4 worm cellular contexts compared by ENCODE assay signal in the genomic region with DNA sequence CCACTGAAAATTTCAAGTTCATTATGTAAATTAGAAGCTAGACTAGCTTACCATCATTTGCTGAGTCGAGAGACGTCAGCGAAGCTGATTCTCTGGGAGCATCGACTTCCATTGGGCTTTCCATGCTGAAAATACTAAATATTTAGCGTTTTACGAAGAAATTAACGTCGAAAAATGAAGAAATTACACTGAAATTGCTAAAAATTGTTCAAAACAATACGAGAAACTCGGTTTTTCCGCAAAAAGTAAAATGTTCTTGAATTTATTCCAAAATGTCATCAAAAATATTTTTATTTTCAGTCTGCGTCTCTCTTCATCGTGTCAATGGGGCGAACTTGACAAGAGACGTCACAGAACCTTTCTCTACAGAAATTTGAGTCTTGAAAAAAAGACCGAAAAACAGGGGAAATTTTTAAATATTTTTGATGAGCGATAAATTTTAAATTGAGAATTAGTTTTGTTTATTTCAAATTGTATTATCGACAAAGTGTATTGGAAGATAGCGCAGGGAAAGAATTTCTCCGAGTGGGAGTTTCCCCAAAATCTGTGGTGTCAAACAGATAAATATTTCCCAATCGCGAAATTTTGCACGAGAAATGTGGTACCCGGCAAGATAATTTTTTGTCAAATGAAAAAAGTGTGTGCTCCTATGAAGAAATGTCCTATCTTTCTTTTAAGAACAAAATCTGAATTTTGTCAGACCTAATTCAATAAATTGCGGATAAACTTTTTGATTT.
A peak's percentile ranks its signal among the peaks of the same experiment; 100 is the strongest.
TF ChIP-seq lines count a peak whose summit lies in the region.

Gene ecps-1, minus strand, starts transcription at position 125 of the 737 bp plus-strand sequence.

TF ChIP-seq in whole organism, L2 larva, 48 proteins besides CTCF, POLR2A, EP300 and RAD21 (continues in another document):
- TF ChIP-seq nhr-21 (tag; optimal IDR thresholded peaks at IDR 0.05; lab: Kevin White, UChicago) (peak; percentile 81), mbf-1 (tag; optimal IDR thresholded peaks at IDR 0.05; lab: Kevin White, UChicago) (no peak), nhr-10 (tag; optimal IDR thresholded peaks at IDR 0.05; lab: Kevin White, UChicago) (no peak), sem-4 (tag; optimal IDR thresholded peaks at IDR 0.05; lab: Kevin White, UChicago) (peak; percentile 82), lsy-2 (tag; optimal IDR thresholded peaks at IDR 0.05; lab: Kevin White, UChicago) (peak; percentile 70 to 93), lin-11 (tag; optimal IDR thresholded peaks at IDR 0.05; lab: Kevin White, UChicago) (no peak), elt-1 (tag; optimal IDR thresholded peaks at IDR 0.05; lab: Kevin White, UChicago) (no peak), gmeb-1 (tag; optimal IDR thresholded peaks at IDR 0.05; lab: Kevin White, UChicago) (peak; percentile 84), skn-1 (tag; optimal IDR thresholded peaks at IDR 0.05; lab: Kevin White, UChicago) (peak; percentile 95), snpc-4 (tag; optimal IDR thresholded peaks at IDR 0.05; lab: Kevin White, UChicago) (peak; percentile 50), unc-39 (tag; optimal IDR thresholded peaks at IDR 0.05; lab: Kevin White, UChicago) (no peak), sma-9 (GFP tag; optimal IDR thresholded peaks at IDR 0.05; lab: Kevin White, UChicago) (peak; percentile 90), sma-9 (tag; optimal IDR thresholded peaks at IDR 0.05; lab: Kevin White, UChicago) (no peak), nhr-25 (tag; optimal IDR thresholded peaks at IDR 0.05; lab: Kevin White, UChicago) (no peak), mab-5 (tag; optimal IDR thresholded peaks at IDR 0.05; lab: Kevin White, UChicago) (peak; percentile 88), ceh-82 (tag; optimal IDR thresholded peaks at IDR 0.05; lab: Kevin White, UChicago) (no peak), nhr-6 (tag; optimal IDR thresholded peaks at IDR 0.05; lab: Kevin White, UChicago) (peak; percentile 83), R02D3.7 (tag; optimal IDR thresholded peaks at IDR 0.05; lab: Kevin White, UChicago) (peak; percentile 41), mdl-1 (tag; optimal IDR thresholded peaks at IDR 0.05; lab: Kevin White, UChicago) (peak; percentile 1 to 4), lin-39 (tag; optimal IDR thresholded peaks at IDR 0.05; lab: Kevin White, UChicago) (no peak), ztf-11 (tag; optimal IDR thresholded peaks at IDR 0.05; lab: Kevin White, UChicago) (no peak)

TF ChIP-seq in whole organism, L4 larva, 104 proteins besides CTCF, POLR2A, EP300 and RAD21 (continues in another document):
- TF ChIP-seq zag-1 (tag; optimal IDR thresholded peaks at IDR 0.05; lab: Kevin White, UChicago) (no peak), Y105C5A.15 (GFP tag; IDR thresholded peaks at IDR 0.05; lab: Robert Waterston, UW) (no peak), hif-1 (tag; optimal IDR thresholded peaks at IDR 0.05; lab: Kevin White, UChicago) (peak in 1 of 2 experiments; percentile 92), rbr-2 (tag; optimal IDR thresholded peaks at IDR 0.05; lab: Kevin White, UChicago) (peak; percentile 60), Y48G9A.11 (GFP tag; IDR thresholded peaks at IDR 0.05; lab: Robert Waterston, UW) (peak; percentile 78), F49E8.2 (tag; optimal IDR thresholded peaks at IDR 0.05; lab: Kevin White, UChicago; ENCODE audit: borderline replicate concordance) (peak; percentile 67), ceh-20 (GFP tag; IDR thresholded peaks at IDR 0.05; lab: Robert Waterston, UW) (peak; percentile 70; the same call in 1 of the 2 replicates), nhr-25 (tag; optimal IDR thresholded peaks at IDR 0.05; lab: Kevin White, UChicago; ENCODE audit: borderline replicate concordance, insufficient read depth) (peak; percentile 28), lim-7 (GFP tag; IDR thresholded peaks at IDR 0.05; lab: Robert Waterston, UW) (no peak), dmd-6 (GFP tag; IDR thresholded peaks at IDR 0.05; lab: Robert Waterston, UW) (peak; percentile 79), mxl-2 (GFP tag; conservative IDR thresholded peaks at IDR 0.05; lab: Robert Waterston, UW) (no peak), unc-130 (GFP tag; optimal IDR thresholded peaks at IDR 0.05; lab: Kevin White, UChicago) (peak; percentile 94), sdz-12 (GFP tag; optimal IDR thresholded peaks at IDR 0.05; lab: Kevin White, UChicago) (no peak), ZK546.5 (tag; optimal IDR thresholded peaks at IDR 0.05; lab: Kevin White, UChicago) (no peak), mdl-1 (tag; optimal IDR thresholded peaks at IDR 0.05; lab: Kevin White, UChicago) (peak; percentile 61 to 75), lsy-2 (tag; optimal IDR thresholded peaks at IDR 0.05; lab: Kevin White, UChicago) (peak; percentile 55 to 94), pha-4 (GFP tag; IDR thresholded peaks at IDR 0.05; lab: Robert Waterston, UW) (0 out of 2 replicates have a peak, but pooled peaks have one; percentile 74), pha-4 (tag; optimal IDR thresholded peaks at IDR 0.05; lab: Kevin White, UChicago) (peak; percentile 79), ceh-28 (tag; optimal IDR thresholded peaks at IDR 0.05; lab: Kevin White, UChicago) (no peak), attf-4 (tag; optimal IDR thresholded peaks at IDR 0.05; lab: Kevin White, UChicago) (no peak)

TF ChIP-seq in whole organism, late embryonic, 69 proteins besides CTCF, POLR2A, EP300 and RAD21 (continues in another document):
- TF ChIP-seq ceh-14 (tag; optimal IDR thresholded peaks at IDR 0.05; lab: Kevin White, UChicago) (peak; percentile 78), pag-3 (tag; optimal IDR thresholded peaks at IDR 0.05; lab: Kevin White, UChicago; ENCODE audit: borderline replicate concordance) (no peak), ref-2 (tag; optimal IDR thresholded peaks at IDR 0.05; lab: Kevin White, UChicago) (peak; percentile 93), pqm-1 (tag; optimal IDR thresholded peaks at IDR 0.05; lab: Kevin White, UChicago) (peak; percentile 70), pax-1 (tag; optimal IDR thresholded peaks at IDR 0.05; lab: Kevin White, UChicago) (peak; percentile 47), C38D4.7 (GFP tag; optimal IDR thresholded peaks at IDR 0.05; lab: Kevin White, UChicago) (no peak), ceh-9 (tag; optimal IDR thresholded peaks at IDR 0.05; lab: Kevin White, UChicago) (no peak), dmd-4 (tag; optimal IDR thresholded peaks at IDR 0.05; lab: Kevin White, UChicago; ENCODE audit: borderline replicate concordance) (peak; percentile 28), hlh-6 (tag; optimal IDR thresholded peaks at IDR 0.05; lab: Kevin White, UChicago) (no peak), ceh-30 (tag; optimal IDR thresholded peaks at IDR 0.05; lab: Kevin White, UChicago) (peak; percentile 21), K09A11.1 (tag; optimal IDR thresholded peaks at IDR 0.05; lab: Kevin White, UChicago; ENCODE audit: insufficient read depth) (no peak), fax-1 (tag; optimal IDR thresholded peaks at IDR 0.05; lab: Kevin White, UChicago) (peak; percentile 88), rnt-1 (tag; optimal IDR thresholded peaks at IDR 0.05; lab: Kevin White, UChicago) (peak; percentile 94), pha-2 (tag; optimal IDR thresholded peaks at IDR 0.05; lab: Kevin White, UChicago) (no peak), ahr-1 (tag; optimal IDR thresholded peaks at IDR 0.05; lab: Kevin White, UChicago) (peak; percentile 45), odd-2 (tag; optimal IDR thresholded peaks at IDR 0.05; lab: Kevin White, UChicago) (no peak), dve-1 (tag; optimal IDR thresholded peaks at IDR 0.05; lab: Kevin White, UChicago) (peak; percentile 23), unc-42 (tag; optimal IDR thresholded peaks at IDR 0.05; lab: Kevin White, UChicago) (peak; percentile 70), ceh-48 (tag; optimal IDR thresholded peaks at IDR 0.05; lab: Kevin White, UChicago) (peak; percentile 8), nfya-1 (tag; optimal IDR thresholded peaks at IDR 0.05; lab: Kevin White, UChicago) (peak; percentile 67), che-1 (tag; optimal IDR thresholded peaks at IDR 0.05; lab: Kevin White, UChicago) (no peak), unc-3 (GFP tag; conservative IDR thresholded peaks at IDR 0.05; lab: Robert Waterston, UW) (peak; percentile 44; the same call in 1 of the 2 replicates), unc-3 (tag; optimal IDR thresholded peaks at IDR 0.05; lab: Kevin White, UChicago) (no peak)

TF ChIP-seq in whole organism, mixed stage, embryonic, 35 proteins besides CTCF, POLR2A, EP300 and RAD21 (continues in another document):
- no peak for TF ChIP-seq ceh-43 (GFP tag; optimal IDR thresholded peaks at IDR 0.05; lab: Kevin White, UChicago)
- no peak for TF ChIP-seq ceh-83 (GFP tag; optimal IDR thresholded peaks at IDR 0.05; lab: Kevin White, UChicago)
- TF ChIP-seq mep-1 (tag; optimal IDR thresholded peaks at IDR 0.05; lab: Kevin White, UChicago): peak; percentile 98
- TF ChIP-seq tbx-8 (GFP tag; optimal IDR thresholded peaks at IDR 0.05; lab: Kevin White, UChicago): no peak
- no peak for TF ChIP-seq elt-3 (tag; optimal IDR thresholded peaks at IDR 0.05; lab: Kevin White, UChicago)
- TF ChIP-seq nhr-76 (tag; optimal IDR thresholded peaks at IDR 0.05; lab: Kevin White, UChicago): no peak
- no peak for TF ChIP-seq M03D4.4 (tag; optimal IDR thresholded peaks at IDR 0.05; lab: Kevin White, UChicago)
- TF ChIP-seq blmp-1 (tag; optimal IDR thresholded peaks at IDR 0.05; lab: Kevin White, UChicago): no peak
- TF ChIP-seq hlh-1 (tag; optimal IDR thresholded peaks at IDR 0.05; lab: Kevin White, UChicago): no peak
- TF ChIP-seq lin-13 (tag; optimal IDR thresholded peaks at IDR 0.05; lab: Kevin White, UChicago): peak; percentile 63
- TF ChIP-seq nhr-28 (tag; optimal IDR thresholded peaks at IDR 0.05; lab: Kevin White, UChicago): no peak
- no peak for TF ChIP-seq ztf-11 (tag; optimal IDR thresholded peaks at IDR 0.05; lab: Kevin White, UChicago)
- no peak for TF ChIP-seq sem-2 (GFP tag; optimal IDR thresholded peaks at IDR 0.05; lab: Kevin White, UChicago)
- no peak for TF ChIP-seq mls-2 (tag; optimal IDR thresholded peaks at IDR 0.05; lab: Kevin White, UChicago)
- TF ChIP-seq drap-1 (GFP tag; optimal IDR thresholded peaks at IDR 0.05; lab: Kevin White, UChicago): no peak
- peak; percentile 88 for TF ChIP-seq nhr-237 (tag; optimal IDR thresholded peaks at IDR 0.05; lab: Kevin White, UChicago)
- no peak for TF ChIP-seq lin-32 (GFP tag; optimal IDR thresholded peaks at IDR 0.05; lab: Kevin White, UChicago)
- peak; percentile 24 for TF ChIP-seq cnd-1 (tag; optimal IDR thresholded peaks at IDR 0.05; lab: Kevin White, UChicago)
- no peak for TF ChIP-seq sptf-1 (tag; optimal IDR thresholded peaks at IDR 0.05; lab: Kevin White, UChicago)
- TF ChIP-seq pha-4 (tag; optimal IDR thresholded peaks at IDR 0.05; lab: Kevin White, UChicago): peak; percentile 66
- TF ChIP-seq unc-62 (GFP tag; optimal IDR thresholded peaks at IDR 0.05; lab: Kevin White, UChicago): no peak
- no peak for TF ChIP-seq ham-2 (GFP tag; optimal IDR thresholded peaks at IDR 0.05; lab: Kevin White, UChicago)
- no peak for TF ChIP-seq zip-8 (tag; optimal IDR thresholded peaks at IDR 0.05; lab: Kevin White, UChicago)
- TF ChIP-seq unc-39 (tag; optimal IDR thresholded peaks at IDR 0.05; lab: Kevin White, UChicago): no peak
- peak; percentile 74 for TF ChIP-seq lsy-2 (tag; optimal IDR thresholded peaks at IDR 0.05; lab: Kevin White, UChicago)
- no peak for TF ChIP-seq snpc-4 (tag; optimal IDR thresholded peaks at IDR 0.05; lab: Kevin White, UChicago)
- TF ChIP-seq ceh-39 (tag; optimal IDR thresholded peaks at IDR 0.05; lab: Kevin White, UChicago): peak; percentile 81
